Worm (Caenorhabditis elegans): ENCODE measurements around the gene F42F12.14.
"Not testable (repeated sequence)": the region's sequence is repeated elsewhere in the genome, so short reads cannot be mapped to it uniquely, and the experiment has no call there.

Gene F42F12.14

DNA sequence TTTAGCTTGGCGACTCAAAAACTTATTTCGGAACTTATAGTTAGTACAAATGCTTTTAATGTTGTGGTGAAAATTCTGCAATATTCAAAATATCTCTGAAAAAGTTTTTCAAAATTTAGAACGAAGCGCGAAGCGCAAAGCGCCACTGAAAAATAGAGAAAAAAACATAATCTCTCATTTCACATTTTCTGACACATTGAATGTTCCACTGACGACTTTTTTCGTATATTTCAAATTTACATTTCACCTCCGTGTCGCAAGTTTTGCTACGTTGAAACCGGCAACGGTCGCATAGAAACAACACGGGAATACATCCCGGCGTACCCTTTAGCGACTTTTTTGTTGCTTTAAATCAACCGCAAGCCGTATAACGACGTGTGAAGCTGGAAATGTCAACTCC, at the start of gene F42F12.14:
Gene F42F12.14 (plus strand): TSS at position 301 of the 400 bp plus-strand sequence.
- TF ChIP-seq ets-4 (tag; optimal IDR thresholded peaks at IDR 0.05): no peak
- no peak for TF ChIP-seq sdc-2 (tag; optimal IDR thresholded peaks at IDR 0.05)
- no peak for TF ChIP-seq npax-4 (tag; optimal IDR thresholded peaks at IDR 0.05)
- no peak for TF ChIP-seq C08G9.2 (tag; optimal IDR thresholded peaks at IDR 0.05)
- no peak for TF ChIP-seq elt-4 (tag; optimal IDR thresholded peaks at IDR 0.05)
- no peak for TF ChIP-seq rnt-1 (tag; optimal IDR thresholded peaks at IDR 0.05)
- TF ChIP-seq pros-1 (tag; optimal IDR thresholded peaks at IDR 0.05): no peak

DNA sequence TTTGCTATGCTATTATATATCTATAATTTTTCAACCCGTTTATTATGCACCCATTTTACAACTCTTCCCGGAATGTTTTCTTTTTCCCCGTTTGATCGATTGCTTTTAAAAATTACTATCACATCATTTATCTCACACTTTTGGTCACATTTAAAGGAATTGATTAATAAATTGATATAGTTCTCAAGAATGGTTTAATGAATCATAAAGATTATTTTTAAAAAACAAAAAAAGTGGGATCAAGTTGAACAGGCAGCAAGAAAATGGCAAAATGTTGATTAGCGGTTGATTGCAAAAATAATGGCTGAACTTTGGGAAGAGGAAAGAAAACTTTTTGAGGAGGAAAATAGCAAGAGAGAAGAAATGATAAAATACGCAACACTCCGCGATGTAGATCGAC, 48.6 kb upstream of the F42F12.14 start, which contains the start of gene W06D11.5:
Gene W06D11.5 (plus strand): TSS at position 301 of the 400 bp plus-strand sequence.
- no peak for TF ChIP-seq F13H6.1 (tag; optimal IDR thresholded peaks at IDR 0.05)
- TF ChIP-seq zip-5 (tag; optimal IDR thresholded peaks at IDR 0.05): no peak
- TF ChIP-seq ceh-34 (tag; optimal IDR thresholded peaks at IDR 0.05): no peak
- no peak for TF ChIP-seq che-1 (tag; optimal IDR thresholded peaks at IDR 0.05)
- TF ChIP-seq odd-2 (tag; optimal IDR thresholded peaks at IDR 0.05): no peak
- TF ChIP-seq pros-1 (tag; optimal IDR thresholded peaks at IDR 0.05): no peak
- no peak for TF ChIP-seq ceh-24 (tag; optimal IDR thresholded peaks at IDR 0.05)
- no peak for TF ChIP-seq unc-42 (tag; optimal IDR thresholded peaks at IDR 0.05)
- TF ChIP-seq mec-3 (tag; optimal IDR thresholded peaks at IDR 0.05; ENCODE audit: borderline replicate concordance): no peak
- no peak for TF ChIP-seq nhr-232 (tag; optimal IDR thresholded peaks at IDR 0.05)
- TF ChIP-seq pqm-1 (tag; optimal IDR thresholded peaks at IDR 0.05): no peak
- TF ChIP-seq elt-2 (tag; optimal IDR thresholded peaks at IDR 0.05): no peak
- no peak for TF ChIP-seq eyg-1 (tag; optimal IDR thresholded peaks at IDR 0.05)

DNA sequence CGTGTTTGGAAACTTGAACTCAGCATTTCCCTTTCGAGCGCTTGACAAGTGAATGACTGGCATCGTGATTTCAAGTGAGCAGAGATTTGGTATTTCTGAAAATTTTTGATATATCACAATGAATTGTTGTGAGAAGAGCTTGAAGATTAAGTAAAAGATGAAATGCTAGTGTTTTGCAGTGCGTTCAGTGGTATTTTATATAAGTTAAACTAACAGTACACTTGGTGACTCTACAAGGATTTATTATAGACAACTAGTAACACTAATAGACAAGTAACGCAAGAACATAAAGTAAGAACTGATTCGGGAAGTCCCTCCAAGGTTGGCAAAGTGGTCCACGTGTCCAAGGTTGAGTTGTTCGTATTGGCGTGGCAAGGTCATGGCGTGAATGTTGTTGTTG, 45.7 kb upstream of the F42F12.14 start, which contains the start of gene dot-1.3:
Gene dot-1.3 (minus strand): TSS at position 101 of the 400 bp plus-strand sequence.
- not testable (repeated sequence) for TF ChIP-seq fkh-10 (GFP tag; optimal IDR thresholded peaks at IDR 0.05); hlh-30 (tag; optimal IDR thresholded peaks at IDR 0.05; ENCODE audit: insufficient read depth); ceh-34 (tag; optimal IDR thresholded peaks at IDR 0.05)

DNA sequence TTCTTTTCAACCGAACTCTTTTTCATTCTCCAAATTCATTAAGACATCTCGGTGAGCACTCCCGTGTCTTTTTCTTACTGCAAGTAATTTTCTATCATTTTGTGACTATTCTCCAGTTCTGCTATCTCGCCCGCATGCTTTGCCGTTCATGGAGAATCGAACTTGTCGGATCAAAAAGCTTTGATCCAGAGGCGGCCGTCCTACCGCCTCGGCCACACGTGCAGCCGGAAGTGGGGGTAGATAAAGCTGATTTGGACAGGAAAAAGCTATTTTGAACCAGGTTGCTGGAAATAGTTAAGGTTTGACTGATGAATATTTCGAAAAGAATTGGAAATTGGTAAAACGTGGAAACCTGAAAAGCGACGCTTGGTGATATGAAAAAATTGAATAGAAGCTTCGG, 44.2 kb upstream of the F42F12.14 start:
- no peak for TF ChIP-seq nfya-1 (tag; optimal IDR thresholded peaks at IDR 0.05)
- TF ChIP-seq ceh-14 (tag; optimal IDR thresholded peaks at IDR 0.05): no peak
- TF ChIP-seq odd-2 (tag; optimal IDR thresholded peaks at IDR 0.05): no peak

DNA sequence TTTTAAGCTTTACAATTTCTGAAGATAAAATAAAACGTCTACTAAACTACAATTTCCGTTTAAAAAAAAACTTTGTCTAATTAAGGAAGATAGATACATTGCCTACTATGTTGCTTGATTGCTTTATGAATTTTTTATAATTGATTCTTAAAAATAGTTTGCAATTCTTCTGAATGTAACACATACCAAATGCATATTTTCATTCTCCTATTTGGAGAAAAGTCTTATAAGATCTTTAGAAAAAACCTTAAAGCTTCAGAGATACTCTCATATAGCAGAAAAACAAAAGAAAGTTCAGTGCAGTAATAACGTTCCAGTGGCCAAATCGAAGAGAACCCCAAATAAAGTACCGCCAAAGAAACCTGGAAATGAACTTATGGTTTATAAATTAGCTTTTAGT, 41.9 kb upstream of the F42F12.14 start, which contains the start of gene phf-32:
Gene phf-32 (plus strand): TSS at position 301 of the 400 bp plus-strand sequence.
- no peak for TF ChIP-seq ref-2 (tag; optimal IDR thresholded peaks at IDR 0.05)
- no peak for TF ChIP-seq hlh-15 (tag; optimal IDR thresholded peaks at IDR 0.05)
- TF ChIP-seq elt-2 (tag; optimal IDR thresholded peaks at IDR 0.05): no peak
- no peak for TF ChIP-seq sdc-2 (tag; optimal IDR thresholded peaks at IDR 0.05)
- TF ChIP-seq tbx-2 (tag; optimal IDR thresholded peaks at IDR 0.05): no peak
- TF ChIP-seq madf-2 (tag; optimal IDR thresholded peaks at IDR 0.05): no peak
- no peak for TF ChIP-seq sox-2 (GFP tag; IDR thresholded peaks at IDR 0.05)
- no peak for TF ChIP-seq dmd-4 (tag; optimal IDR thresholded peaks at IDR 0.05; ENCODE audit: borderline replicate concordance)
- no peak for TF ChIP-seq nhr-232 (tag; optimal IDR thresholded peaks at IDR 0.05)
- no peak for TF ChIP-seq ceh-14 (tag; optimal IDR thresholded peaks at IDR 0.05)
- TF ChIP-seq F13H6.1 (tag; optimal IDR thresholded peaks at IDR 0.05): no peak
- no peak for TF ChIP-seq eyg-1 (tag; optimal IDR thresholded peaks at IDR 0.05)
- no peak for TF ChIP-seq pax-1 (tag; optimal IDR thresholded peaks at IDR 0.05)
- no peak for TF ChIP-seq C08G9.2 (tag; optimal IDR thresholded peaks at IDR 0.05)
- no peak for TF ChIP-seq ceh-45 (GFP tag; IDR thresholded peaks at IDR 0.05)

DNA sequence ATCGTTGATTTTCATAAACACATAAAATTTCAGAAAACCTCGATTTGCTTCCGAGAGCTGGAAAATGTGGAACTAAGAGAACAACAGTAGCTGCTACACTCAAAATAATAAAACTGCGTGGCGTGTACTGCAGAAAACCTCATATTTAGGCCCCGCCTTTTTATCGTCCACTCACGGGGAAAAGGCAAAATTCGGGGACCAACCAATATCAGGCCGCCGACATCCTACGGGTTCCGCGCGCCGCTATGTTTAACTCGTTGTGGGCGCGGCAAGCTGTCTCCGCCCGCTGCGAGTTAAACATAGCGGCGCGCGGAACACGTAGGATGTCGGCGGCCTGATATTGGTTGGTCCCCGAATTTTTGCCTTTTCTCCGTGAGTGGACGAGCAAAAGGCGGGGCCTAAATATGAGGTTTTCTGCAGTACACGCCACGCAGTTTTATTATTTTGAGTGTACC, 40.4 kb upstream of the F42F12.14 start, which contains the start of gene F17A2.16:
Gene F17A2.16 (plus strand): TSS at position 405 of the 455 bp plus-strand sequence.
- not testable (repeated sequence) for TF ChIP-seq pax-1 (tag; optimal IDR thresholded peaks at IDR 0.05); syd-9 (tag; optimal IDR thresholded peaks at IDR 0.05); sox-2 (GFP tag; IDR thresholded peaks at IDR 0.05)

All from whole organism, late embryonic.